Worm (Caenorhabditis elegans): Measurements from ENCODE around the gene F25A2.1.

F25A2.1 gene

DNA sequence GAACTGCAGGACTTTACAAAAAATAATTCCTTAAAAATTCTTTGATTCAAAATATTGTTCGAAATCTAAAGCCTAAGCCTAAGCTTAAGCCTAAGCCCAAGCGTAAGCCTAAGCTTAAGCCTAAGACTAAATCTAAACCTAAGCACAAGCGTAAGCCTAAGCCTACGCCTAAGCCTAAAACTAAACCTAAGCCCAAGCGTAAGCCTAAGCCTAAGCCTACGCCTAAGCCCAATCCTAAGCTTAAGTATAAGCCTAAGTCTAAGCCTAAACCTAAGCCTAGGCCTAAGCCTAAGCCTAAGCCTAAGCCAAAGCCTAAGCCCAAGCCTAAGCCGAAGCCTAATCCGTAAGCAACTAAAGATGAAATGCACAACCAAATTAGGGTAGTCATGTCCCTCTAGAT, 51.2 kb downstream of the F25A2.1 start:
- TF ChIP-seq nhr-6 (tag; optimal IDR thresholded peaks at IDR 0.05) (no peak), egl-27 (tag; optimal IDR thresholded peaks at IDR 0.05) (no peak), ceh-16 (tag; optimal IDR thresholded peaks at IDR 0.05) (no peak), nhr-23 (tag; optimal IDR thresholded peaks at IDR 0.05) (no peak), zag-1 (tag; optimal IDR thresholded peaks at IDR 0.05) (no peak)

All from whole organism, L2 larva.